Worm (Caenorhabditis elegans) whole organism, young adult: Measurements from ENCODE around the gene C16A3.2.

Source experiments
- B0019.2 ChIP-seq: fragments of 200-800 bp; sonication (Bioruptor generic); conservative IDR thresholded peaks from 2 replicates; pipeline ENCODE4 v1.3.6; 2022; ENCODE audit warnings: missing genetic modification reagents, missing genetic modification characterization, missing compliant biosample characterization
- B0336.3 ChIP-seq: fragments of 200-800 bp; sonication (Bioruptor generic); IDR thresholded peaks from 2 replicates; pipeline ENCODE4 v1.3.6; 2022; ENCODE audit warnings: missing genetic modification characterization, missing compliant biosample characterization
- F10E7.11 ChIP-seq: sonication (generic microtip); optimal IDR thresholded peaks from 2 replicates; lab custom pipeline; 2017; ENCODE audit warnings: mild to moderate bottlenecking, missing genetic modification characterization, moderate library complexity, missing compliant biosample characterization
- F23B12.7 ChIP-seq: sonication (generic microtip); optimal IDR thresholded peaks from 2 replicates; lab custom pipeline; 2017; ENCODE audit warnings: missing genetic modification characterization, mild to moderate bottlenecking, missing compliant biosample characterization, antibody characterized with exemption, moderate library complexity; ENCODE audit not compliant: insufficient read depth
- F33H1.4 ChIP-seq: fragments of 200-800 bp; sonication (Bioruptor generic); IDR thresholded peaks from 2 replicates; pipeline ENCODE4 v1.3.6; 2022; ENCODE audit warnings: missing genetic modification reagents, missing genetic modification characterization, missing compliant biosample characterization
- F37B4.10 ChIP-seq: fragments of 200-800 bp; sonication (Bioruptor generic); IDR thresholded peaks from 2 replicates; pipeline ENCODE4 v1.3.6; 2022; ENCODE audit warnings: missing genetic modification characterization, missing compliant biosample characterization
- F39B2.1 ChIP-seq: fragments of 200-800 bp; sonication (Bioruptor generic); IDR thresholded peaks from 2 replicates; pipeline ENCODE4 v1.3.6; 2022; ENCODE audit warnings: missing genetic modification reagents, missing genetic modification characterization, missing compliant biosample characterization
- F57A8.1 ChIP-seq: fragments of 200-800 bp; sonication (Bioruptor generic); optimal IDR thresholded peaks from 2 replicates; lab custom pipeline; 2018; ENCODE audit warnings: mild to moderate bottlenecking, missing genetic modification characterization, moderate library complexity, missing compliant biosample characterization
- T07F8.4 ChIP-seq: sonication (generic microtip); optimal IDR thresholded peaks from 2 replicates; lab custom pipeline; 2016; ENCODE audit warnings: mild to moderate bottlenecking, missing genetic modification characterization, moderate library complexity, missing compliant biosample characterization
- Y56A3A.18 ChIP-seq: fragments of 200-800 bp; sonication (Bioruptor generic); IDR thresholded peaks from 2 replicates; pipeline ENCODE4 v1.3.6; 2022; ENCODE audit warnings: missing genetic modification reagents, missing genetic modification characterization, missing compliant biosample characterization
- Y79H2A.3 ChIP-seq: fragments of 200-800 bp; sonication (Bioruptor generic); conservative IDR thresholded peaks from 2 replicates; pipeline ENCODE4 v1.3.6; 2022; ENCODE audit warnings: missing genetic modification reagents, missing genetic modification characterization, missing compliant biosample characterization
- ama-1 ChIP-seq, 3 experiments: fragments of 150-350 bp in 1 of 3; sonication (generic microtip) in 2 of 3; optimal IDR thresholded peaks; 2 replicates each; lab custom pipeline; 2014 to 2018; ENCODE audit warnings: missing biosample characterization in 2 of 3, missing genetic modification characterization in 2 of 3, missing genetic modification reagents in 2 of 3
- athp-1 ChIP-seq: sonication (generic microtip); optimal IDR thresholded peaks from 2 replicates; lab custom pipeline; 2017; ENCODE audit warnings: mild to moderate bottlenecking, missing genetic modification characterization, missing compliant biosample characterization
- attf-6 ChIP-seq: fragments of 200-800 bp; sonication (Bioruptor generic); IDR thresholded peaks from 2 replicates; pipeline ENCODE4 v1.3.6; 2022; ENCODE audit warnings: missing genetic modification reagents, missing genetic modification characterization, missing compliant biosample characterization
- ccch-3 ChIP-seq: fragments of 200-800 bp; sonication (Bioruptor generic); optimal IDR thresholded peaks from 2 replicates; lab custom pipeline; 2018; ENCODE audit warnings: mild to moderate bottlenecking, missing genetic modification characterization, missing compliant biosample characterization
- ceh-27 ChIP-seq: fragments of 200-800 bp; sonication (Bioruptor generic); optimal IDR thresholded peaks from 2 replicates; lab custom pipeline; 2018; ENCODE audit warnings: mild to moderate bottlenecking, missing genetic modification characterization, moderate library complexity, missing compliant biosample characterization
- ceh-91 ChIP-seq: fragments of 200-800 bp; sonication (Bioruptor generic); IDR thresholded peaks from 2 replicates; pipeline ENCODE4 v1.3.6; 2022; ENCODE audit warnings: missing genetic modification reagents, missing genetic modification characterization, missing compliant biosample characterization
- chd-7 ChIP-seq: sonication (generic microtip); optimal IDR thresholded peaks from 2 replicates; lab custom pipeline; 2016; ENCODE audit warnings: mild to moderate bottlenecking, missing genetic modification characterization, moderate library complexity, missing compliant biosample characterization
- die-1 ChIP-seq: sonication (generic microtip); optimal IDR thresholded peaks from 2 replicates; lab custom pipeline; 2016; ENCODE audit warnings: missing genotype, mild to moderate bottlenecking, missing genetic modification characterization, missing compliant biosample characterization
- dox-1 ChIP-seq: fragments of 200-800 bp; sonication (Bioruptor generic); IDR thresholded peaks from 2 replicates; pipeline ENCODE4 v1.3.6; 2022; ENCODE audit warnings: missing genetic modification reagents, missing genetic modification characterization, missing compliant biosample characterization
- egl-18 ChIP-seq: fragments of 200-800 bp; sonication (Bioruptor generic); IDR thresholded peaks from 2 replicates; pipeline ENCODE4 v1.3.6; 2022; ENCODE audit warnings: missing genetic modification reagents, missing genetic modification characterization, missing compliant biosample characterization
- ekl-4 ChIP-seq: fragments of 200-800 bp; sonication (Bioruptor generic); IDR thresholded peaks from 2 replicates; pipeline ENCODE4 v1.3.6; 2022; ENCODE audit warnings: missing genetic modification reagents, missing genetic modification characterization, missing compliant biosample characterization
- ets-4 ChIP-seq: fragments of 200-800 bp; sonication (Bioruptor generic); optimal IDR thresholded peaks from 2 replicates; lab custom pipeline; 2018; ENCODE audit warnings: mild to moderate bottlenecking, missing genetic modification characterization, missing compliant biosample characterization
- hsf-1 ChIP-seq: fragments of 200-800 bp; sonication (Bioruptor generic); IDR thresholded peaks from 2 replicates; pipeline ENCODE4 v1.3.6; 2022; ENCODE audit warnings: missing genetic modification reagents, missing genetic modification characterization, missing compliant biosample characterization
- lin-26 ChIP-seq: fragments of 200-800 bp; sonication (Bioruptor generic); IDR thresholded peaks from 2 replicates; pipeline ENCODE4 v1.3.6; 2022; ENCODE audit warnings: missing genetic modification reagents, missing genetic modification characterization, missing compliant biosample characterization
- lin-35 ChIP-seq, 3 experiments: fragments of 150-350 bp in 2 of 3; sonication (generic microtip) in 1 of 3; optimal IDR thresholded peaks; 2 replicates each; lab custom pipeline; 2014 to 2018; ENCODE audit warnings: missing biosample characterization in 3 of 3, missing genetic modification characterization in 3 of 3, missing genetic modification reagents in 3 of 3
- lin-40 ChIP-seq: sonication (generic microtip); optimal IDR thresholded peaks from 2 replicates; lab custom pipeline; 2016; ENCODE audit warnings: missing genetic modification characterization, mild to moderate bottlenecking, missing compliant biosample characterization, missing genotype, missing genetic modification reagents
- lin-54 ChIP-seq: fragments of 200-800 bp; sonication (Bioruptor generic); optimal IDR thresholded peaks from 2 replicates; lab custom pipeline; 2018; ENCODE audit warnings: mild to moderate bottlenecking, missing genetic modification characterization, missing compliant biosample characterization
- lsl-1 ChIP-seq: fragments of 200-800 bp; sonication (Bioruptor generic); optimal IDR thresholded peaks from 2 replicates; lab custom pipeline; 2018; ENCODE audit warnings: mild to moderate bottlenecking, missing genetic modification characterization, moderate library complexity, missing compliant biosample characterization
- madf-10 ChIP-seq: sonication (generic microtip); optimal IDR thresholded peaks from 2 replicates; lab custom pipeline; 2016; ENCODE audit warnings: mild to moderate bottlenecking, missing genetic modification characterization, missing compliant biosample characterization
- madf-3 ChIP-seq: fragments of 200-800 bp; sonication (Bioruptor generic); IDR thresholded peaks from 2 replicates; pipeline ENCODE4 v1.3.6; 2022; ENCODE audit warnings: missing genetic modification reagents, missing genetic modification characterization, missing compliant biosample characterization
- madf-8 ChIP-seq: fragments of 200-800 bp; sonication (Bioruptor generic); conservative IDR thresholded peaks from 2 replicates; pipeline ENCODE4 v1.3.6; 2022; ENCODE audit warnings: missing genetic modification reagents, missing genetic modification characterization, missing compliant biosample characterization
- mcd-1 ChIP-seq: fragments of 200-800 bp; sonication (Bioruptor generic); IDR thresholded peaks from 2 replicates; pipeline ENCODE4 v1.3.6; 2022; ENCODE audit warnings: missing genetic modification reagents, missing genetic modification characterization, missing compliant biosample characterization
- nhr-80 ChIP-seq: sonication (generic microtip); optimal IDR thresholded peaks from 2 replicates; lab custom pipeline; 2016; ENCODE audit warnings: missing genetic modification characterization, missing compliant biosample characterization
- nhr-90 ChIP-seq: sonication (generic microtip); optimal IDR thresholded peaks from 2 replicates; lab custom pipeline; 2016; ENCODE audit warnings: missing genotype, mild to moderate bottlenecking, missing genetic modification characterization, missing compliant biosample characterization
- pbrm-1 ChIP-seq: fragments of 200-800 bp; sonication (Bioruptor generic); IDR thresholded peaks from 2 replicates; pipeline ENCODE4 v1.3.6; 2022; ENCODE audit warnings: missing genetic modification reagents, missing genetic modification characterization, missing compliant biosample characterization
- sea-2 ChIP-seq: fragments of 200-800 bp; sonication (Bioruptor generic); IDR thresholded peaks from 2 replicates; pipeline ENCODE4 v1.3.6; 2022; ENCODE audit warnings: missing genetic modification characterization, missing compliant biosample characterization
- snpc-4 ChIP-seq, 5 experiments: fragments of 150-350 bp in 1 of 5; sonication (generic microtip) in 4 of 5; optimal IDR thresholded peaks; 2 replicates each; lab custom pipeline; 2014 to 2018; ENCODE audit warnings: missing genetic modification characterization in 5 of 5, missing biosample characterization in 3 of 5, antibody characterized with exemption in 2 of 5, mild to moderate bottlenecking in 2 of 5, missing compliant biosample characterization in 2 of 5, missing genotype in 2 of 5, moderate library complexity in 2 of 5, missing genetic modification reagents in 1 of 5
- somi-1 ChIP-seq: fragments of 200-800 bp; sonication (Bioruptor generic); optimal IDR thresholded peaks from 2 replicates; lab custom pipeline; 2018; ENCODE audit warnings: mild to moderate bottlenecking, missing genetic modification characterization, missing compliant biosample characterization
- tbp1 ChIP-seq: fragments of 200-800 bp; sonication (Bioruptor generic); optimal IDR thresholded peaks from 2 replicates; lab custom pipeline; 2018; ENCODE audit warnings: mild to moderate bottlenecking, missing genetic modification characterization, missing compliant biosample characterization
- unc-130 ChIP-seq: sonication (generic microtip); optimal IDR thresholded peaks from 2 replicates; lab custom pipeline; 2016; ENCODE audit warnings: missing genetic modification reagents, missing genetic modification characterization, missing compliant biosample characterization
- zfh-2 ChIP-seq: fragments of 200-800 bp; sonication (Bioruptor generic); conservative IDR thresholded peaks from 2 replicates; pipeline ENCODE4 v1.3.6; 2022; ENCODE audit warnings: missing genetic modification reagents, missing genetic modification characterization, missing compliant biosample characterization
- ztf-18 ChIP-seq: sonication (generic microtip); optimal IDR thresholded peaks from 2 replicates; lab custom pipeline; 2016; ENCODE audit warnings: missing genotype, mild to moderate bottlenecking, missing genetic modification characterization, missing compliant biosample characterization

The C16A3.2 gene

DNA sequence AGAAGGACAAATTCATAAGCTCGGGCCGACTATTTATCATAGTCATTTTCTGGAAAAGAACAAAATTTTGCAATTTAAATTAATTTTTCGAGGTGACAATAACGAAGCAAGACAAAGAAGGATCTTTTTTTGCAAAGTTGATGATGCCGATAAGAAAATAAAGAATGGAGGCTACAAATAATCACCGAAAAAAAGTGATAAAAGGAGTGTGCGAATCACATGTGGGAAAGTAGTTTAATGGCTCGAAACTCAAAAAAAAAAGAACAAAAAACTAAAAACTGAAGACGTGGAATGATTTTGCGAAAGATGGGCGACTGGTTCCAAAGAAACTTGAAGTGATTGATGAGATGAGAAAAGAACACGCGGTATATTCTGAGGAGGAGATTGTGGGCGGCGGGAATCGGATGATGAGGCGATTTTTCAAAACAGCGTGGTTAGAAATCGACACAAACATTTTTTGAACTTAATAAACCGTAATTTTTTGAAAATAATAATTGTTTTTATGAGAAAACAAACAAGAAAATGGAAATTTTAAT is 29.8 kb downstream of the C16A3.2 start, which contains the start of gene atgl-1:
Gene atgl-1 (minus strand): TSS at position 51 of the 536 bp plus-strand sequence.
- TF ChIP-seq unc-130 (no peak), T07F8.4 (tag; lab: Kevin White, UChicago) (no peak), chd-7 (no peak), ceh-27 (GFP tag; lab: Kevin White, UChicago) (no peak), nhr-80 (tag; lab: Kevin White, UChicago) (peak; percentile 12), lin-26 (GFP tag; lab: Robert Waterston, UW) (0 out of 2 replicates have a peak, but pooled peaks have one; percentile 23), die-1 (tag; lab: Kevin White, UChicago) (no peak), lsl-1 (no peak), attf-6 (GFP tag; lab: Robert Waterston, UW) (no peak)

DNA sequence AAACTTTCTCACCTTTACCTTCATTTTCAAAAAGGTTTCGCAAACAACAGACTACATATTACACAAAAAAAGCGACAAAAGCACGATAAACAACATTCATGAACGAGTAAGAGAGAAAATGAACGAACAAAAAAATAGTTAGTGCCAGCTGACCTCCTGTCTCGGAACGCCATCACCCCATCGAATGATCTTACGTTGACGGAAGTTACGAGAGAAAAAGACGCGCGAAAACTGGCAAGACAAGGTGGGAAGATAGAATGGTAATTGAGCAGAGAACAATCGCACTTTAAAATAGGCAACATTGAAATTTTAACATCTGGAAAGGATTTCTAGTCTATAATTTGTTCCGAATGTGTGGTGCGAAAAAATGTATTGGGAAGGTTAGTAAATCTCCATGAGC is 30.6 kb downstream of the C16A3.2 start:
- no peak for TF ChIP-seq madf-8 (GFP tag; lab: Robert Waterston, UW)
- TF ChIP-seq lin-35 (GFP tag; optimal IDR thresholded peaks at IDR 0.05; lab: Kevin White, UChicago), result no peak
- TF ChIP-seq ama-1 (optimal IDR thresholded peaks at IDR 0.05; lab: Kevin White, UChicago), result peak; percentile 2
- TF ChIP-seq ama-1 (GFP tag; optimal IDR thresholded peaks at IDR 0.05; lab: Kevin White, UChicago), result no peak
- TF ChIP-seq somi-1 (GFP tag; lab: Kevin White, UChicago), result peak; percentile 18
- no peak for TF ChIP-seq F37B4.10
- TF ChIP-seq F23B12.7 (tag; lab: Kevin White, UChicago), result no peak
- 0 out of 2 replicates have a peak, but pooled peaks have one; percentile 25 for TF ChIP-seq lin-26 (GFP tag; lab: Robert Waterston, UW)

DNA sequence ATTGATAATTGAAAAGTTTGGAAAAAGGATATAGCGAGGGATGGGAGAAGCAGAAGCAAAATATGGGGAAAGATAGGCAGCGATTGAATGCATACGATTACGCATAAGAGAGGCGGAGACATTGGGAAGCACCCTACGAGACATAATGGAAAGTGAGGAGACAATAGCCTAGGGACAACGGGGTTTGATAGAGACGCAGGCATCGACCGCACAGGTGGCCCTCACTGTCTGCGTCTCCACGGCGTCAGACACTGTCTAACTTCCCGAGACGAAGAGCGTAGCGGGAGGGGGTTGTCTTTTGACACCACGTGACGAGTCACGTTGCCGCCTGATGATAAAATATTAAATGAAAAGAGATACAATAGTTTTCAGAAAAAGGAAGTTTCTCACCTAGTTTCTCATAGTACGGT is 31.4 kb downstream of the C16A3.2 start:
- TF ChIP-seq Y79H2A.3 (GFP tag; lab: Robert Waterston, UW), result no peak
- peak; percentile 90 for TF ChIP-seq lin-40 (tag; lab: Kevin White, UChicago)
- TF ChIP-seq F33H1.4 (GFP tag; lab: Robert Waterston, UW), result no peak
- TF ChIP-seq nhr-90, result no peak
- TF ChIP-seq F23B12.7 (tag; lab: Kevin White, UChicago), result peak; percentile 0
- no peak for TF ChIP-seq F39B2.1 (GFP tag; lab: Robert Waterston, UW)
- peak; percentile 60 for TF ChIP-seq Y56A3A.18 (GFP tag; lab: Robert Waterston, UW)
- TF ChIP-seq madf-10 (tag; lab: Kevin White, UChicago), result peak; percentile 60
- TF ChIP-seq ekl-4 (GFP tag; lab: Robert Waterston, UW), result peak; percentile 92
- peak; percentile 71 for TF ChIP-seq lin-54
- peak; percentile 88 for TF ChIP-seq B0336.3
- TF ChIP-seq madf-3 (GFP tag; lab: Robert Waterston, UW), result 0 out of 2 replicates have a peak, but pooled peaks have one; percentile 55
- TF ChIP-seq mcd-1 (GFP tag; lab: Robert Waterston, UW), result peak; percentile 81
- no peak for TF ChIP-seq athp-1 (tag; lab: Kevin White, UChicago)
- peak; percentile 38 for TF ChIP-seq ztf-18 (tag; lab: Kevin White, UChicago)
- no peak for TF ChIP-seq egl-18
- no peak for TF ChIP-seq F10E7.11 (tag; lab: Kevin White, UChicago)
- no peak for TF ChIP-seq B0019.2
- TF ChIP-seq ccch-3 (GFP tag; lab: Kevin White, UChicago), result no peak
- TF ChIP-seq pbrm-1 (GFP tag; lab: Robert Waterston, UW), result peak; percentile 80
- peak; percentile 97 for TF ChIP-seq zfh-2 (GFP tag; lab: Robert Waterston, UW)
- peak; percentile 80 for TF ChIP-seq dox-1 (GFP tag; lab: Robert Waterston, UW)
- no peak for TF ChIP-seq hsf-1 (GFP tag; lab: Robert Waterston, UW)
- TF ChIP-seq tbp1 (GFP tag; lab: Kevin White, UChicago), result peak; percentile 63
- no peak for TF ChIP-seq sea-2 (GFP tag; lab: Robert Waterston, UW)
- TF ChIP-seq ceh-91 (GFP tag; lab: Robert Waterston, UW), result no peak
- TF ChIP-seq F57A8.1 (GFP tag; lab: Kevin White, UChicago), result no peak
- no peak for TF ChIP-seq snpc-4 (GFP tag; optimal IDR thresholded peaks at IDR 0.05; lab: Kevin White, UChicago)
- peak in 2 of 4 experiments; percentile 56 to 60 for TF ChIP-seq snpc-4 (tag; optimal IDR thresholded peaks at IDR 0.05; lab: Kevin White, UChicago)
- peak; percentile 74 for TF ChIP-seq ets-4 (GFP tag; lab: Kevin White, UChicago)
- TF ChIP-seq lsl-1, result no peak
